Fruit fly (Drosophila melanogaster) whole organism, embryonic: ENCODE results near the gene Pvf3.

Experiments used
- Scr ChIP-seq: fragments of 200-800 bp; sonication (Bioruptor generic); IDR thresholded peaks from 2 replicates; pipeline ENCODE4 v1.3.6; 2022; ENCODE audit warnings: missing biosample characterization, missing genetic modification characterization; ENCODE audit not compliant: partially characterized antibody
- h ChIP-seq: fragments of >200 bp; optimal IDR thresholded peaks from 2 replicates; lab custom pipeline; 2017

DNA sequence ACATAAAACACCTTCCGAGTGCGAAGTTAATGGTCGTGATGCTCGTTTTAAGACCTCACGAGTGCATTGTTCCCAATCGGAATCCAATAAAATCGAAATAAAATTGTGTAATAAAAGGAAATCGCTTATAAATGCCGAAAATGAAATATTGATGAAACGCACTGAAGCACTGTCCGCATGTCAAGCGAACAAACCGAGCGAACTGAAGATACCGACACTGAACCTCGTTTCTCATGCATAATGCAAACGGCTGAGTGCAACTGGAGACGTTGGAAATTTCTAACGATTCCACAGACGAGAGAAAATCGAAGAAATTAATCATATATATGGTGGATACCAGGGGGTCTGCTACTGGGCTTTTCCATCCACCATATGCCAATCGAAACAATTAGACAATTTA, 10.3 kb downstream of the Pvf3 start:
- TF ChIP-seq h (lab: Kevin White, UChicago) (no peak), Scr (no peak)
